Fruit fly (Drosophila melanogaster) whole organism, prepupa: ENCODE data around the gene Spase25.

Source experiments
- Blimp-1 ChIP-seq: fragments of 200-800 bp; sonication (Bioruptor generic); optimal IDR thresholded peaks from 3 replicates; lab custom pipeline; 2017; ENCODE audit warnings: missing biosample characterization, missing genetic modification characterization, mild to moderate bottlenecking, moderate library complexity, missing genetic modification reagents
- CG10669 ChIP-seq: fragments of 200-800 bp; sonication (Bioruptor generic); optimal IDR thresholded peaks from 3 replicates; lab custom pipeline; 2018; ENCODE audit warnings: missing biosample characterization, mild to moderate bottlenecking, missing genetic modification characterization, moderate library complexity
- CG11294 ChIP-seq: fragments of 200-800 bp; sonication (Bioruptor generic); IDR thresholded peaks from 2 replicates; pipeline ENCODE4 v1.3.6; 2022; ENCODE audit warnings: missing biosample characterization, missing genetic modification characterization
- CG11762 ChIP-seq: fragments of 200-800 bp; sonication (Bioruptor generic); optimal IDR thresholded peaks from 3 replicates; lab custom pipeline; 2016; ENCODE audit warnings: missing biosample characterization, missing genetic modification characterization; ENCODE audit not compliant: insufficient read depth
- CG1621 ChIP-seq: fragments of 200-800 bp; sonication (Bioruptor generic); optimal IDR thresholded peaks from 3 replicates; lab custom pipeline; 2018; ENCODE audit warnings: missing biosample characterization, mild to moderate bottlenecking, missing genetic modification characterization
- CG16779 ChIP-seq: fragments of 200-800 bp; sonication (Bioruptor generic); optimal IDR thresholded peaks from 3 replicates; lab custom pipeline; 2017; ENCODE audit warnings: missing biosample characterization, mild to moderate bottlenecking, missing genetic modification characterization
- CG31627 ChIP-seq: fragments of 200-800 bp; sonication (Bioruptor generic); optimal IDR thresholded peaks from 3 replicates; lab custom pipeline; 2016; ENCODE audit warnings: missing biosample characterization, missing genetic modification characterization
- CG32006 ChIP-seq: fragments of 200-800 bp; sonication (Bioruptor generic); optimal IDR thresholded peaks from 3 replicates; lab custom pipeline; 2017; ENCODE audit warnings: missing biosample characterization, mild to moderate bottlenecking, missing genetic modification characterization
- CG3919 ChIP-seq: fragments of 200-800 bp; sonication (Bioruptor generic); optimal IDR thresholded peaks from 3 replicates; lab custom pipeline; 2016; ENCODE audit warnings: missing biosample characterization, missing genetic modification characterization
- CG6163 ChIP-seq: fragments of 200-800 bp; sonication (Bioruptor generic); IDR thresholded peaks from 3 replicates; pipeline ENCODE4 v1.3.6; 2022; ENCODE audit warnings: missing biosample characterization, missing genetic modification characterization
- CG6276 ChIP-seq: fragments of 200-800 bp; sonication (Bioruptor generic); optimal IDR thresholded peaks from 2 replicates; lab custom pipeline; 2017; ENCODE audit warnings: missing biosample characterization, mild to moderate bottlenecking, missing genetic modification characterization
- CG6792 ChIP-seq: fragments of 200-800 bp; sonication (Bioruptor generic); optimal IDR thresholded peaks from 3 replicates; lab custom pipeline; 2016; ENCODE audit warnings: missing biosample characterization, missing genetic modification characterization
- CG6808 ChIP-seq: fragments of 200-800 bp; sonication (Bioruptor generic); optimal IDR thresholded peaks from 3 replicates; lab custom pipeline; 2017; ENCODE audit warnings: missing biosample characterization, missing genetic modification characterization, mild to moderate bottlenecking, moderate library complexity, missing genetic modification reagents
- CG8119 ChIP-seq: fragments of 200-800 bp; sonication (Bioruptor generic); IDR thresholded peaks from 3 replicates; pipeline ENCODE4 v1.3.6; 2022; ENCODE audit warnings: missing biosample characterization, missing genetic modification characterization
- CG9139 ChIP-seq: fragments of 200-800 bp; sonication (Bioruptor generic); optimal IDR thresholded peaks from 3 replicates; lab custom pipeline; 2017; ENCODE audit warnings: missing biosample characterization, mild to moderate bottlenecking, missing genetic modification characterization
- Eip75B ChIP-seq: fragments of 200-800 bp; sonication (Bioruptor generic); optimal IDR thresholded peaks from 3 replicates; lab custom pipeline; 2016; ENCODE audit warnings: missing biosample characterization, missing genetic modification characterization
- Eip78C ChIP-seq: fragments of 200-800 bp; sonication (Bioruptor generic); peaks from one replicate; lab custom pipeline; 2016; ENCODE audit warnings: missing biosample characterization, missing genetic modification characterization
- Eip93F ChIP-seq: fragments of 200-800 bp; sonication (Bioruptor generic); optimal IDR thresholded peaks from 2 replicates; lab custom pipeline; 2016; ENCODE audit warnings: missing biosample characterization, mild to moderate bottlenecking, missing genetic modification characterization
- Ets21C ChIP-seq: fragments of 200-800 bp; sonication (Bioruptor generic); optimal IDR thresholded peaks from 3 replicates; lab custom pipeline; 2016; ENCODE audit warnings: missing biosample characterization, missing genetic modification characterization
- Gug ChIP-seq: fragments of 200-800 bp; sonication (Bioruptor generic); IDR thresholded peaks from 2 replicates; pipeline ENCODE4 v1.3.6; 2022; ENCODE audit warnings: missing biosample characterization, missing genetic modification characterization
- Hr38 ChIP-seq: sonication (Bioruptor generic); optimal IDR thresholded peaks from 2 replicates; lab custom pipeline; 2016; ENCODE audit warnings: missing biosample characterization, missing genetic modification characterization
- Hr39 ChIP-seq: fragments of 200-800 bp; sonication (Bioruptor generic); optimal IDR thresholded peaks from 2 replicates; lab custom pipeline; 2016; ENCODE audit warnings: missing biosample characterization, missing genetic modification characterization
- Lpt ChIP-seq: fragments of 200-800 bp; sonication (Bioruptor generic); optimal IDR thresholded peaks from 3 replicates; lab custom pipeline; 2016; ENCODE audit warnings: missing biosample characterization, missing genetic modification characterization
- Met ChIP-seq: fragments of 200-800 bp; sonication (Bioruptor generic); optimal IDR thresholded peaks from 3 replicates; lab custom pipeline; 2016; ENCODE audit warnings: missing biosample characterization, missing genetic modification characterization
- Smox ChIP-seq: fragments of 200-800 bp; sonication (Bioruptor generic); optimal IDR thresholded peaks from 3 replicates; lab custom pipeline; 2016; ENCODE audit warnings: missing biosample characterization, missing genetic modification characterization
- Sox14 ChIP-seq: fragments of 200-800 bp; sonication (Bioruptor generic); optimal IDR thresholded peaks from 3 replicates; lab custom pipeline; 2016; ENCODE audit warnings: missing biosample characterization, missing genetic modification characterization
- Sox15 ChIP-seq: fragments of 200-800 bp; sonication (Bioruptor generic); optimal IDR thresholded peaks from 3 replicates; lab custom pipeline; 2016; ENCODE audit warnings: missing biosample characterization, missing genetic modification characterization
- achi ChIP-seq: fragments of 200-800 bp; sonication (Bioruptor generic); optimal IDR thresholded peaks from 3 replicates; lab custom pipeline; 2016; ENCODE audit warnings: missing biosample characterization, missing genetic modification characterization
- acj6 ChIP-seq: fragments of 200-800 bp; sonication (Bioruptor generic); optimal IDR thresholded peaks from 3 replicates; lab custom pipeline; 2016; ENCODE audit warnings: missing biosample characterization, missing genetic modification characterization
- cyc ChIP-seq: fragments of 200-800 bp; sonication (Bioruptor generic); optimal IDR thresholded peaks from 3 replicates; lab custom pipeline; 2016; ENCODE audit warnings: missing biosample characterization, missing genetic modification characterization
- dac ChIP-seq: fragments of 200-800 bp; sonication (Bioruptor generic); optimal IDR thresholded peaks from 2 replicates; lab custom pipeline; 2017; ENCODE audit warnings: missing biosample characterization, mild to moderate bottlenecking, missing genetic modification characterization
- dsx ChIP-seq: fragments of 200-800 bp; optimal IDR thresholded peaks from 3 replicates; lab custom pipeline; 2019; ENCODE audit warnings: missing biosample characterization, mild to moderate bottlenecking, missing genetic modification characterization, moderate library complexity; ENCODE audit not compliant: poor library complexity, severe bottlenecking
- eg ChIP-seq: fragments of 200-800 bp; sonication (Bioruptor generic); IDR thresholded peaks from 3 replicates; pipeline ENCODE4 v1.3.6; 2022; ENCODE audit warnings: missing biosample characterization, missing genetic modification characterization
- fd59A ChIP-seq: fragments of 200-800 bp; sonication (Bioruptor generic); optimal IDR thresholded peaks from 2 replicates; lab custom pipeline; 2017; ENCODE audit warnings: missing biosample characterization, mild to moderate bottlenecking, missing genetic modification characterization, missing genetic modification reagents
- fd85E ChIP-seq: fragments of 200-800 bp; sonication (Bioruptor generic); optimal IDR thresholded peaks from 3 replicates; lab custom pipeline; 2016; ENCODE audit warnings: missing biosample characterization, missing genetic modification characterization
- fkh ChIP-seq: fragments of 200-800 bp; sonication (Bioruptor generic); optimal IDR thresholded peaks from 3 replicates; lab custom pipeline; 2017; ENCODE audit warnings: missing biosample characterization, mild to moderate bottlenecking, missing genetic modification characterization, moderate library complexity
- lz ChIP-seq: fragments of 200-800 bp; sonication (Bioruptor generic); optimal IDR thresholded peaks from 3 replicates; lab custom pipeline; 2016; ENCODE audit warnings: missing biosample characterization, missing genetic modification characterization
- pdm3 ChIP-seq: fragments of 200-800 bp; sonication (Bioruptor generic); optimal IDR thresholded peaks from 3 replicates; lab custom pipeline; 2016; ENCODE audit warnings: missing biosample characterization, missing genetic modification characterization
- ss ChIP-seq, 2 experiments: fragments of 200-800 bp; sonication (Bioruptor generic); optimal IDR thresholded peaks; 2 replicates in 1 of 2; 3 replicates in 1 of 2; lab custom pipeline; 2017 to 2018; ENCODE audit warnings: mild to moderate bottlenecking in 2 of 2, missing biosample characterization in 2 of 2, missing genetic modification characterization in 2 of 2, moderate library complexity in 1 of 2
- svp ChIP-seq: fragments of 200-800 bp; sonication (Bioruptor generic); peaks from one replicate; lab custom pipeline; 2016; ENCODE audit warnings: missing biosample characterization, missing genetic modification characterization

Spase25 gene

DNA sequence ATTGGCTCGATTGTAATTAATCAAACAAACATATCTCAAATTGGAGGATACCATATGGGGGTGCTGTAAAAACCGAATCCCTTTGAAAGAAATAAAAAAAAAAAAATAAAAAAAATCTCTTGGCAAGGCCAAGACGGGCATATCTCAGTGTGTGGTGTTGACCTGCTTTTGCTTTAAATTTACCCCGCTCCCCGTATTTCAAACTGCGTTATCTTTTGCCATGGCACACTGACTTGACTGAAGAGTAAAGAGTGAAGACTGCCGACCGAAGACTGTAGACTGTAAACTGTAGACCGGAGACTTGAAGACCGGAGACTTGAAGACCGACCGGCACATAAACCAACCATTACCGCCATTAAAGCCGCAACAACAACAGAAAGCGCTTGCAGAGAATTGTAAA, 26.9 kb downstream of the Spase25 start:
- TF ChIP-seq Hr39 (GFP tag; lab: Kevin White, UChicago), result no peak
- no peak for TF ChIP-seq Ets21C (GFP tag; lab: Kevin White, UChicago)
- TF ChIP-seq Eip78C (GFP tag; lab: Kevin White, UChicago), result peak; percentile 59
- no peak for TF ChIP-seq CG10669 (GFP tag; lab: Kevin White, UChicago)
- no peak for TF ChIP-seq CG6792 (GFP tag; lab: Kevin White, UChicago)

DNA sequence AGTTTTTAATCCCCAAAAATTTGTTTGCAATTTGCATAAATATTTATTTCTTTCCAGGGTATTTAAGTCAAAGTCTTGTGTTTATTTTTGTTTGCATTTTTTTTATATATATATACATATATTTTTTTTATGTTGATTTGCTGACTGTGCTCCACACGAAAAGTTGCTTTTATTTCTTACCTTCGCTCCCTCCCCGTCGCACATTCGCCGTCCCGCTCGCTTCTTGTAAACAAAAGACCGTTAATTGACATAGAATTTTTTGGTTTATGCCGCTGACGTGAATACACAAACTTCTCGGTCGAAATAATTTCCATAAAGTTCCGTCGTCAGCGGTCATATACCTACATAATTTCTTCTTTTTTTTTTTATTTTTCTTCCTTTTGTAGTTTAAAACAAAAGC, 27.8 kb downstream of the Spase25 start:
- TF ChIP-seq fkh (peak; percentile 56), achi (GFP tag; lab: Kevin White, UChicago) (no peak)

DNA sequence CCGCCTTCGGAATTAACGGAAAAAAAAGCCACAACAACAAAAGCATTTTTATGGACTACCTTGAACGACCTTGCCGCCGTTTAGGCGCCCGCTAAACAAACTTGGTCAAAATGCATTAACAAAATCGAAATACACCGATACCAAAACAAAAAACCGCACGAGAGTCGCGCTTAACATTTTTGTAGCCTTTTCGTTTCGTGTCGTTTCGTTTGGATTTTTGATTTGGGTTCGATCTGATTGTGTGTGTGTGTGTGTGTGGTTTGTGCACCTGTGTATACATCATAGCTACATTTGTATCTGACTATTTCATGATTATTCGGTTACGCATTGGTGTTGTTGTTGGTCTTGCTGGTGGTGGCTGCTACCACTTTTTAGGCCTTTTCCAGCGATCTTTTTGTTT, 30.5 kb downstream of the Spase25 start:
- TF ChIP-seq dsx (GFP tag; lab: Kevin White, UChicago) (no peak), Blimp-1 (GFP tag; lab: Kevin White, UChicago) (no peak), CG6792 (GFP tag; lab: Kevin White, UChicago) (no peak), dac (GFP tag; lab: Kevin White, UChicago) (no peak), CG1621 (no peak), Hr38 (GFP tag; lab: Kevin White, UChicago) (no peak), ss (GFP tag; optimal IDR thresholded peaks at IDR 0.05; lab: Kevin White, UChicago) (no peak), lz (GFP tag; lab: Kevin White, UChicago) (no peak), Eip78C (GFP tag; lab: Kevin White, UChicago) (no peak), CG6808 (GFP tag; lab: Kevin White, UChicago) (no peak), CG31627 (GFP tag; lab: Kevin White, UChicago) (no peak), CG11762 (no peak), Ets21C (GFP tag; lab: Kevin White, UChicago) (no peak), cyc (GFP tag; lab: Kevin White, UChicago) (no peak), fkh (no peak), Sox15 (GFP tag; lab: Kevin White, UChicago) (no peak), Hr39 (GFP tag; lab: Kevin White, UChicago) (no peak), CG6163 (GFP tag; lab: Robert Waterston, UW) (no peak)

DNA sequence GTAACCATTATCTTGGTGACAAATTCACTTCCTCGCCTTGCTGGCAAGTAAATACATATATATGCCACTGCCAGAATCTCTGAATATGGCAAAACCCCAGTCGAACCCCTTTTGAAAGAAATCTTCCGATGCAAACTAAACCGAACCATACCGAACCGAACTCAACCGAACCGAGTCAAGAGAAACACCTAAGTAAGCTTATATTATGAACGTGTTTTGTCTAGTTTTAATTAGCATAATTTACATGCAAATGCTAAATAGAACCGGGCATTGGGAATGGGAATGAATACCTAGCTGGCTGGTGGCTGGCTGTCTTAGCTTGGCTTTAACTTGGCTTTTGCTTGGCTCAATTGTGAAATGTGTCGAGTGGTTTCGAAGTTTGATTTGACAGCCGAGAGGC, 32.2 kb downstream of the Spase25 start:
- TF ChIP-seq lz (GFP tag; lab: Kevin White, UChicago) (no peak), Gug (GFP tag; lab: Robert Waterston, UW) (no peak), Ets21C (GFP tag; lab: Kevin White, UChicago) (no peak), Sox14 (GFP tag; lab: Kevin White, UChicago) (no peak), acj6 (GFP tag; lab: Kevin White, UChicago) (no peak), CG10669 (GFP tag; lab: Kevin White, UChicago) (no peak), Eip93F (GFP tag; lab: Kevin White, UChicago) (no peak), fd59A (GFP tag; lab: Kevin White, UChicago) (no peak), pdm3 (GFP tag; lab: Kevin White, UChicago) (no peak), achi (GFP tag; lab: Kevin White, UChicago) (no peak), CG3919 (no peak), svp (no peak), CG6792 (GFP tag; lab: Kevin White, UChicago) (no peak), Hr38 (GFP tag; lab: Kevin White, UChicago) (no peak), dac (GFP tag; lab: Kevin White, UChicago) (no peak), eg (GFP tag; lab: Robert Waterston, UW) (no peak), CG32006 (GFP tag; lab: Kevin White, UChicago) (no peak), CG16779 (no peak)
- TF ChIP-seq, all 60 proteins: peak for 0

DNA sequence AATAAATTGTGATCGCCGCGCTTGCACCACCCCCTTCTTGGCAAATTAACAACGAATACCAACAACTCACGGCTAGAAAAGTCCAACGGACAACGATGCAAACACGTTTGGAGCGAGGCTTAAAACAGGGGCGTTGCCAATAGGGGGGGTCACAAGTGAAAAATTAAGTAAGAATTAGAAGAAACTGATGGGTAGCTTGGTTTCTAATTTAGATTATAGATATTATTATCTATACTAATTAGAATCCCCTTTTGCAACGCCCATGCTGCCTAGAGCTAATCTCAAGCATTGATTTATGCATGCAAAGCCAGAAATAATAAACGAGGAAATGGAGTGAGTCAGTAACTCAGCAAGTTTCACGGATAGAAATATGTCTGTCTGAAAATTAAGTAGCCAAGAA, 33.4 kb downstream of the Spase25 start:
- TF ChIP-seq CG6792 (GFP tag; lab: Kevin White, UChicago) (no peak), CG6276 (peak; percentile 90), fd59A (GFP tag; lab: Kevin White, UChicago) (no peak), Eip75B (GFP tag; lab: Kevin White, UChicago) (peak; percentile 24), Smox (GFP tag; lab: Kevin White, UChicago) (no peak), Gug (GFP tag; lab: Robert Waterston, UW) (peak; percentile 89), CG11762 (peak; percentile 18), dac (GFP tag; lab: Kevin White, UChicago) (peak; percentile 80), CG9139 (GFP tag; lab: Kevin White, UChicago) (no peak), CG8119 (GFP tag; lab: Robert Waterston, UW) (peak; percentile 90), CG3919 (peak; percentile 60), Lpt (GFP tag; lab: Kevin White, UChicago) (peak; percentile 80), achi (GFP tag; lab: Kevin White, UChicago) (peak; percentile 74), cyc (GFP tag; lab: Kevin White, UChicago) (no peak), CG11294 (peak; percentile 90), acj6 (GFP tag; lab: Kevin White, UChicago) (peak; percentile 57), fd85E (GFP tag; lab: Kevin White, UChicago) (no peak), Hr39 (GFP tag; lab: Kevin White, UChicago) (no peak), CG6808 (GFP tag; lab: Kevin White, UChicago) (no peak), CG10669 (GFP tag; lab: Kevin White, UChicago) (peak; percentile 36), dsx (GFP tag; lab: Kevin White, UChicago) (no peak), Met (GFP tag; lab: Kevin White, UChicago) (no peak), ss (GFP tag; optimal IDR thresholded peaks at IDR 0.05; lab: Kevin White, UChicago) (no peak)
